Worm (Caenorhabditis elegans): Measurements from ENCODE around the gene F58H1.7.

- TF ChIP-seq ztf-18 (tag; optimal IDR thresholded peaks at IDR 0.05) (no peak), F52B5.7 (tag; optimal IDR thresholded peaks at IDR 0.05) (no peak), lin-26 (GFP tag; IDR thresholded peaks at IDR 0.05) (no peak), dox-1 (GFP tag; IDR thresholded peaks at IDR 0.05) (no peak), T07F8.4 (tag; optimal IDR thresholded peaks at IDR 0.05) (no peak), fkh-3 (tag; optimal IDR thresholded peaks at IDR 0.05) (no peak), him-1 (tag; optimal IDR thresholded peaks at IDR 0.05) (no peak), B0336.3 (GFP tag; IDR thresholded peaks at IDR 0.05) (no peak), ceh-79 (tag; optimal IDR thresholded peaks at IDR 0.05) (no peak)
These were observed 13.4 kb downstream of the F58H1.7 start for ce11 chrV:11951227-11951626.
